Worm (Caenorhabditis elegans): ENCODE results near the gene srr-8.

DNA sequence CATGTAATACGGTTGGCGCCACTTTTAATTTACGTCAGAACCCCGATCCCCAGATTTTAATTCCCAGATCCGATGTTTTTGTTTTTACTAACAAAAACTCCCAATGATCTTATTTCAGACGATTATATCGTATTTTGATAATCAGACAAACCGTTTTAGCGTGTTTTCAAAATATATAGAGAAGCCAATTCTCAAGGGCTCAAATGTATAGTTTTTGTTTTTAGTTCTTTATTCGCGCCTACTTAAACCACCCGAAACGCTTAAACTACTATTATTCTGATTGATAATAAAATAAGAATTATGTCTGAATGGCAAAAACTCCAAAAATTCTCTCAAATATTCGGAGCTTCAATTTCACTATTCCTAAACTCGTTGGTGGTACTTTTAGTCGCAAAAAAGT, 45.0 kb upstream of the srr-8 start, which contains the start of gene str-208:
- TF ChIP-seq pqm-1 (tag; optimal IDR thresholded peaks at IDR 0.05) = no peak
- TF ChIP-seq nhr-11 (tag; optimal IDR thresholded peaks at IDR 0.05) = no peak
- no peak for TF ChIP-seq rnt-1 (tag; optimal IDR thresholded peaks at IDR 0.05)
- no peak for TF ChIP-seq pha-4 (tag; optimal IDR thresholded peaks at IDR 0.05)
- no peak for TF ChIP-seq hlh-6 (tag; optimal IDR thresholded peaks at IDR 0.05)
- no peak for TF ChIP-seq nfya-1 (tag; optimal IDR thresholded peaks at IDR 0.05)
- TF ChIP-seq ceh-9 (tag; optimal IDR thresholded peaks at IDR 0.05) = no peak
- no peak for TF ChIP-seq tbx-2 (tag; optimal IDR thresholded peaks at IDR 0.05)
- TF ChIP-seq ceh-24 (tag; optimal IDR thresholded peaks at IDR 0.05) = no peak
- TF ChIP-seq elt-2 (tag; optimal IDR thresholded peaks at IDR 0.05) = no peak
- no peak for TF ChIP-seq ceh-19 (GFP tag; optimal IDR thresholded peaks at IDR 0.05)

Measured in whole organism, late embryonic.